Worm (Caenorhabditis elegans) whole organism, young adult: ENCODE data around the gene C47A4.1.

ENCODE experiments used
- B0035.1 ChIP-seq: sonication (generic microtip); optimal IDR thresholded peaks from 2 replicates; lab custom pipeline; 2016; ENCODE audit warnings: missing genetic modification characterization, mild to moderate bottlenecking, missing compliant biosample characterization, missing genotype, missing genetic modification reagents
- B0261.1 ChIP-seq: sonication (generic microtip); optimal IDR thresholded peaks from 2 replicates; lab custom pipeline; 2016; ENCODE audit warnings: mild to moderate bottlenecking, missing genetic modification characterization, moderate library complexity, missing compliant biosample characterization
- B0336.3 ChIP-seq: fragments of 200-800 bp; sonication (Bioruptor generic); IDR thresholded peaks from 2 replicates; pipeline ENCODE4 v1.3.6; 2022; ENCODE audit warnings: missing genetic modification characterization, missing compliant biosample characterization
- F10E7.11 ChIP-seq: sonication (generic microtip); optimal IDR thresholded peaks from 2 replicates; lab custom pipeline; 2017; ENCODE audit warnings: mild to moderate bottlenecking, missing genetic modification characterization, moderate library complexity, missing compliant biosample characterization
- F33H1.4 ChIP-seq: fragments of 200-800 bp; sonication (Bioruptor generic); IDR thresholded peaks from 2 replicates; pipeline ENCODE4 v1.3.6; 2022; ENCODE audit warnings: missing genetic modification reagents, missing genetic modification characterization, missing compliant biosample characterization
- F39B2.1 ChIP-seq: fragments of 200-800 bp; sonication (Bioruptor generic); IDR thresholded peaks from 2 replicates; pipeline ENCODE4 v1.3.6; 2022; ENCODE audit warnings: missing genetic modification reagents, missing genetic modification characterization, missing compliant biosample characterization
- F55B11.4 ChIP-seq: sonication (generic microtip); optimal IDR thresholded peaks from 2 replicates; lab custom pipeline; 2016; ENCODE audit warnings: missing compliant biosample characterization, missing genetic modification characterization, borderline replicate concordance; ENCODE audit not compliant: insufficient read depth
- Y53F4B.3 ChIP-seq: fragments of 200-800 bp; sonication (Bioruptor generic); IDR thresholded peaks from 2 replicates; pipeline ENCODE4 v1.3.6; 2022; ENCODE audit warnings: missing genetic modification reagents, missing genetic modification characterization, missing compliant biosample characterization
- Y95B8A.8 ChIP-seq: fragments of 200-800 bp; sonication (Bioruptor generic); IDR thresholded peaks from 2 replicates; pipeline ENCODE4 v1.3.6; 2022; ENCODE audit warnings: missing genetic modification reagents, missing genetic modification characterization, missing compliant biosample characterization
- akir-1 ChIP-seq: fragments of 200-800 bp; sonication (Bioruptor generic); optimal IDR thresholded peaks from 2 replicates; lab custom pipeline; 2018; ENCODE audit warnings: mild to moderate bottlenecking, missing genetic modification characterization, moderate library complexity, missing compliant biosample characterization
- aptf-2 ChIP-seq: fragments of 200-800 bp; sonication (Bioruptor generic); conservative IDR thresholded peaks from 2 replicates; pipeline ENCODE4 v1.3.6; 2022; ENCODE audit warnings: missing genetic modification reagents, missing genetic modification characterization, missing compliant biosample characterization
- atf-7 ChIP-seq: sonication (generic microtip); optimal IDR thresholded peaks from 2 replicates; lab custom pipeline; 2017; ENCODE audit warnings: mild to moderate bottlenecking, missing genetic modification characterization, missing compliant biosample characterization
- attf-5 ChIP-seq: fragments of 200-800 bp; sonication (Bioruptor generic); optimal IDR thresholded peaks from 2 replicates; lab custom pipeline; 2018; ENCODE audit warnings: mild to moderate bottlenecking, missing genetic modification characterization, missing compliant biosample characterization
- attf-6 ChIP-seq: fragments of 200-800 bp; sonication (Bioruptor generic); IDR thresholded peaks from 2 replicates; pipeline ENCODE4 v1.3.6; 2022; ENCODE audit warnings: missing genetic modification reagents, missing genetic modification characterization, missing compliant biosample characterization
- bed-2 ChIP-seq: fragments of 200-800 bp; sonication (Bioruptor generic); IDR thresholded peaks from 2 replicates; pipeline ENCODE4 v1.3.6; 2022; ENCODE audit warnings: missing genetic modification reagents, missing genetic modification characterization, missing compliant biosample characterization
- ccch-3 ChIP-seq: fragments of 200-800 bp; sonication (Bioruptor generic); optimal IDR thresholded peaks from 2 replicates; lab custom pipeline; 2018; ENCODE audit warnings: mild to moderate bottlenecking, missing genetic modification characterization, missing compliant biosample characterization
- cebp-1 ChIP-seq, 2 experiments: fragments of 200-800 bp in 1 of 2; sonication (Bioruptor generic) in 1 of 2; sonication (generic microtip) in 1 of 2; IDR thresholded peaks in 1 of 2; optimal IDR thresholded peaks in 1 of 2; 2 replicates each; pipeline versions ENCODE4 v1.3.6 to Lab custom; 2017 to 2022; ENCODE audit warnings: missing compliant biosample characterization in 2 of 2, missing genetic modification characterization in 2 of 2, mild to moderate bottlenecking in 1 of 2, missing genetic modification reagents in 1 of 2, moderate library complexity in 1 of 2
- ceh-27 ChIP-seq: fragments of 200-800 bp; sonication (Bioruptor generic); optimal IDR thresholded peaks from 2 replicates; lab custom pipeline; 2018; ENCODE audit warnings: mild to moderate bottlenecking, missing genetic modification characterization, moderate library complexity, missing compliant biosample characterization
- ceh-79 ChIP-seq: sonication (generic microtip); optimal IDR thresholded peaks from 2 replicates; lab custom pipeline; 2017; ENCODE audit warnings: mild to moderate bottlenecking, missing genetic modification characterization, missing compliant biosample characterization
- chd-7 ChIP-seq: sonication (generic microtip); optimal IDR thresholded peaks from 2 replicates; lab custom pipeline; 2016; ENCODE audit warnings: mild to moderate bottlenecking, missing genetic modification characterization, moderate library complexity, missing compliant biosample characterization
- egl-18 ChIP-seq: fragments of 200-800 bp; sonication (Bioruptor generic); IDR thresholded peaks from 2 replicates; pipeline ENCODE4 v1.3.6; 2022; ENCODE audit warnings: missing genetic modification reagents, missing genetic modification characterization, missing compliant biosample characterization
- ekl-4 ChIP-seq: fragments of 200-800 bp; sonication (Bioruptor generic); IDR thresholded peaks from 2 replicates; pipeline ENCODE4 v1.3.6; 2022; ENCODE audit warnings: missing genetic modification reagents, missing genetic modification characterization, missing compliant biosample characterization
- ets-4 ChIP-seq: fragments of 200-800 bp; sonication (Bioruptor generic); optimal IDR thresholded peaks from 2 replicates; lab custom pipeline; 2018; ENCODE audit warnings: mild to moderate bottlenecking, missing genetic modification characterization, missing compliant biosample characterization
- him-1 ChIP-seq: sonication (generic microtip); optimal IDR thresholded peaks from 2 replicates; lab custom pipeline; 2016; ENCODE audit warnings: missing genotype, missing genetic modification reagents, missing genetic modification characterization, missing compliant biosample characterization
- hlh-12 ChIP-seq: sonication (generic microtip); optimal IDR thresholded peaks from 2 replicates; lab custom pipeline; 2016; ENCODE audit warnings: missing genetic modification characterization, missing compliant biosample characterization
- hmg-1.2 ChIP-seq: fragments of 200-800 bp; sonication (Bioruptor generic); IDR thresholded peaks from 2 replicates; pipeline ENCODE4 v1.3.6; 2022; ENCODE audit warnings: missing genetic modification reagents, missing genetic modification characterization, missing compliant biosample characterization
- hrde-1 ChIP-seq: sonication (generic microtip); optimal IDR thresholded peaks from 2 replicates; lab custom pipeline; 2016; ENCODE audit warnings: missing genetic modification characterization, mild to moderate bottlenecking, missing compliant biosample characterization, moderate library complexity, missing genotype, missing genetic modification reagents, borderline replicate concordance
- lin-35 ChIP-seq, 3 experiments: fragments of 150-350 bp in 2 of 3; sonication (generic microtip) in 1 of 3; optimal IDR thresholded peaks; 2 replicates each; lab custom pipeline; 2014 to 2018; ENCODE audit warnings: missing biosample characterization in 3 of 3, missing genetic modification characterization in 3 of 3, missing genetic modification reagents in 3 of 3
- lin-54 ChIP-seq: fragments of 200-800 bp; sonication (Bioruptor generic); optimal IDR thresholded peaks from 2 replicates; lab custom pipeline; 2018; ENCODE audit warnings: mild to moderate bottlenecking, missing genetic modification characterization, missing compliant biosample characterization
- madf-10 ChIP-seq: sonication (generic microtip); optimal IDR thresholded peaks from 2 replicates; lab custom pipeline; 2016; ENCODE audit warnings: mild to moderate bottlenecking, missing genetic modification characterization, missing compliant biosample characterization
- madf-3 ChIP-seq: fragments of 200-800 bp; sonication (Bioruptor generic); IDR thresholded peaks from 2 replicates; pipeline ENCODE4 v1.3.6; 2022; ENCODE audit warnings: missing genetic modification reagents, missing genetic modification characterization, missing compliant biosample characterization
- madf-6 ChIP-seq: fragments of 200-800 bp; sonication (Bioruptor generic); IDR thresholded peaks from 2 replicates; pipeline ENCODE4 v1.3.6; 2022; ENCODE audit warnings: missing genetic modification reagents, missing genetic modification characterization, missing compliant biosample characterization
- madf-8 ChIP-seq: fragments of 200-800 bp; sonication (Bioruptor generic); conservative IDR thresholded peaks from 2 replicates; pipeline ENCODE4 v1.3.6; 2022; ENCODE audit warnings: missing genetic modification reagents, missing genetic modification characterization, missing compliant biosample characterization
- mcd-1 ChIP-seq: fragments of 200-800 bp; sonication (Bioruptor generic); IDR thresholded peaks from 2 replicates; pipeline ENCODE4 v1.3.6; 2022; ENCODE audit warnings: missing genetic modification reagents, missing genetic modification characterization, missing compliant biosample characterization
- nfyb-1 ChIP-seq: fragments of 200-800 bp; sonication (Bioruptor generic); IDR thresholded peaks from 2 replicates; pipeline ENCODE4 v1.3.6; 2022; ENCODE audit warnings: missing genetic modification reagents, missing genetic modification characterization, missing compliant biosample characterization
- nhr-120 ChIP-seq: fragments of 200-800 bp; sonication (Bioruptor generic); IDR thresholded peaks from 2 replicates; pipeline ENCODE4 v1.3.6; 2022; ENCODE audit warnings: missing genetic modification characterization, missing compliant biosample characterization
- nhr-179 ChIP-seq: sonication (generic microtip); optimal IDR thresholded peaks from 2 replicates; lab custom pipeline; 2016; ENCODE audit warnings: mild to moderate bottlenecking, missing genetic modification characterization, missing compliant biosample characterization
- nhr-80 ChIP-seq: sonication (generic microtip); optimal IDR thresholded peaks from 2 replicates; lab custom pipeline; 2016; ENCODE audit warnings: missing genetic modification characterization, missing compliant biosample characterization
- pbrm-1 ChIP-seq: fragments of 200-800 bp; sonication (Bioruptor generic); IDR thresholded peaks from 2 replicates; pipeline ENCODE4 v1.3.6; 2022; ENCODE audit warnings: missing genetic modification reagents, missing genetic modification characterization, missing compliant biosample characterization
- pha-4 ChIP-seq: fragments of 150-350 bp; sonication (generic microtip); optimal IDR thresholded peaks from 2 replicates; lab custom pipeline; 2014; ENCODE audit warnings: missing biosample characterization, missing genetic modification reagents, missing genetic modification characterization
- rcor-1 ChIP-seq: fragments of 200-800 bp; sonication (Bioruptor generic); IDR thresholded peaks from 2 replicates; pipeline ENCODE4 v1.3.6; 2022; ENCODE audit warnings: missing genetic modification reagents, missing genetic modification characterization, missing compliant biosample characterization
- sdz-38 ChIP-seq: sonication (generic microtip); optimal IDR thresholded peaks from 2 replicates; lab custom pipeline; 2016; ENCODE audit warnings: missing genotype, missing genetic modification characterization, missing compliant biosample characterization
- snpc-3.4 ChIP-seq: sonication (generic microtip); optimal IDR thresholded peaks from 2 replicates; lab custom pipeline; 2017; ENCODE audit warnings: missing genetic modification characterization, mild to moderate bottlenecking, missing compliant biosample characterization, antibody characterized with exemption, moderate library complexity, missing genotype, missing genetic modification reagents
- somi-1 ChIP-seq: fragments of 200-800 bp; sonication (Bioruptor generic); optimal IDR thresholded peaks from 2 replicates; lab custom pipeline; 2018; ENCODE audit warnings: mild to moderate bottlenecking, missing genetic modification characterization, missing compliant biosample characterization
- tbp1 ChIP-seq: fragments of 200-800 bp; sonication (Bioruptor generic); optimal IDR thresholded peaks from 2 replicates; lab custom pipeline; 2018; ENCODE audit warnings: mild to moderate bottlenecking, missing genetic modification characterization, missing compliant biosample characterization
- tlf-1 ChIP-seq: fragments of 200-800 bp; sonication (Bioruptor generic); optimal IDR thresholded peaks from 2 replicates; lab custom pipeline; 2018; ENCODE audit warnings: mild to moderate bottlenecking, missing genetic modification characterization, missing compliant biosample characterization
- unc-62 ChIP-seq: fragments of 150-350 bp; optimal IDR thresholded peaks from 2 replicates; lab custom pipeline; 2014; ENCODE audit warnings: missing biosample characterization, missing genetic modification reagents, missing genetic modification characterization
- zim-3 ChIP-seq: sonication (generic microtip); optimal IDR thresholded peaks from 2 replicates; lab custom pipeline; 2017; ENCODE audit warnings: mild to moderate bottlenecking, missing genetic modification characterization, moderate library complexity, missing compliant biosample characterization
- ztf-18 ChIP-seq: sonication (generic microtip); optimal IDR thresholded peaks from 2 replicates; lab custom pipeline; 2016; ENCODE audit warnings: missing genotype, mild to moderate bottlenecking, missing genetic modification characterization, missing compliant biosample characterization

C47A4.1 gene

ce11 chrIV:13701472-13701871, 14.7 kb downstream of the C47A4.1 start (continued):
- TF ChIP-seq nfyb-1 (GFP tag; lab: Robert Waterston, UW), result no peak
- TF ChIP-seq somi-1, result no peak
- TF ChIP-seq aptf-2, result no peak
- TF ChIP-seq F55B11.4 (tag; lab: Kevin White, UChicago), result no peak
- no peak for TF ChIP-seq nhr-179
- TF ChIP-seq nhr-120 (GFP tag; lab: Robert Waterston, UW), result no peak
- TF ChIP-seq lin-35 (GFP tag; optimal IDR thresholded peaks at IDR 0.05; lab: Kevin White, UChicago), result no peak
- TF ChIP-seq egl-18 (GFP tag; lab: Robert Waterston, UW), result no peak
- peak; percentile 51; the same call in 1 of the 2 replicates for TF ChIP-seq madf-6
- TF ChIP-seq atf-7 (tag; lab: Kevin White, UChicago), result no peak
- TF ChIP-seq pbrm-1 (GFP tag; lab: Robert Waterston, UW), result 0 out of 2 replicates have a peak, but pooled peaks have one; percentile 37
- TF ChIP-seq rcor-1, result no peak
- TF ChIP-seq B0261.1 (tag; lab: Kevin White, UChicago), result peak; percentile 79
- no peak for TF ChIP-seq mcd-1 (GFP tag; lab: Robert Waterston, UW)
- 0 out of 2 replicates have a peak, but pooled peaks have one; percentile 7 for TF ChIP-seq Y53F4B.3 (GFP tag; lab: Robert Waterston, UW)
- no peak for TF ChIP-seq madf-3
- no peak for TF ChIP-seq ceh-79 (tag; lab: Kevin White, UChicago)
- no peak for TF ChIP-seq unc-62 (GFP tag; lab: Kevin White, UChicago)
- no peak for TF ChIP-seq madf-8 (GFP tag; lab: Robert Waterston, UW)
- TF ChIP-seq snpc-3.4 (tag; lab: Kevin White, UChicago), result peak; percentile 60
- peak; percentile 31 for TF ChIP-seq zim-3
- no peak for TF ChIP-seq hlh-12 (tag; lab: Kevin White, UChicago)
- peak; percentile 81 for TF ChIP-seq ztf-18
- no peak for TF ChIP-seq ccch-3 (GFP tag; lab: Kevin White, UChicago)
- TF ChIP-seq him-1 (tag; lab: Kevin White, UChicago), result peak; percentile 66
- TF ChIP-seq hrde-1 (tag; lab: Kevin White, UChicago), result no peak
- TF ChIP-seq lin-54 (GFP tag; lab: Kevin White, UChicago), result peak; percentile 26
- TF ChIP-seq akir-1 (GFP tag; lab: Kevin White, UChicago), result no peak
- peak; percentile 20 for TF ChIP-seq ceh-27 (GFP tag; lab: Kevin White, UChicago)
- 0 out of 2 replicates have a peak, but pooled peaks have one; percentile 18 for TF ChIP-seq cebp-1 (GFP tag; IDR thresholded peaks at IDR 0.05; lab: Robert Waterston, UW)
- TF ChIP-seq cebp-1 (tag; optimal IDR thresholded peaks at IDR 0.05; lab: Kevin White, UChicago), result peak; percentile 26
- no peak for TF ChIP-seq F10E7.11 (tag; lab: Kevin White, UChicago)
- peak; percentile 64 for TF ChIP-seq chd-7 (tag; lab: Kevin White, UChicago)
- TF ChIP-seq bed-2 (GFP tag; lab: Robert Waterston, UW), result no peak
- peak; percentile 50 for TF ChIP-seq madf-10 (tag; lab: Kevin White, UChicago)
- no peak for TF ChIP-seq B0336.3 (GFP tag; lab: Robert Waterston, UW)
- TF ChIP-seq attf-6 (GFP tag; lab: Robert Waterston, UW), result peak; percentile 95
- no peak for TF ChIP-seq Y95B8A.8
- peak; percentile 52 for TF ChIP-seq hmg-1.2 (GFP tag; lab: Robert Waterston, UW)
- TF ChIP-seq B0035.1 (tag; lab: Kevin White, UChicago), result no peak
- TF ChIP-seq sdz-38, result no peak
- no peak for TF ChIP-seq F39B2.1 (GFP tag; lab: Robert Waterston, UW)
- no peak for TF ChIP-seq ekl-4 (GFP tag; lab: Robert Waterston, UW)
- no peak for TF ChIP-seq pha-4 (tag; lab: Kevin White, UChicago)
- TF ChIP-seq ets-4, result no peak
- TF ChIP-seq tlf-1 (GFP tag; lab: Kevin White, UChicago), result no peak
- TF ChIP-seq attf-5, result peak; percentile 27
- 0 out of 2 replicates have a peak, but pooled peaks have one; percentile 12 for TF ChIP-seq F33H1.4 (GFP tag; lab: Robert Waterston, UW)
- TF ChIP-seq tbp1 (GFP tag; lab: Kevin White, UChicago), result peak; percentile 96
- TF ChIP-seq nhr-80 (tag; lab: Kevin White, UChicago), result no peak
